Worm (Caenorhabditis elegans) whole organism, L4/young adult: ENCODE measurements around the gene F44E7.3.
"Not testable (repeated sequence)": the region's sequence is repeated elsewhere in the genome, so short reads cannot be mapped to it uniquely, and the experiment has no call there.

Source experiments
- W03F9.2 ChIP-seq: fragments of 150-350 bp; optimal IDR thresholded peaks from 2 replicates; lab custom pipeline; 2014; ENCODE audit warnings: missing biosample characterization, missing genetic modification characterization
- dao-5 ChIP-seq: sonication (generic microtip); optimal IDR thresholded peaks from 2 replicates; lab custom pipeline; 2016; ENCODE audit warnings: missing genotype, missing genetic modification characterization, moderate library complexity, missing compliant biosample characterization
- him-1 ChIP-seq: sonication (generic microtip); optimal IDR thresholded peaks from 2 replicates; lab custom pipeline; 2016; ENCODE audit warnings: missing genotype, missing genetic modification reagents, missing genetic modification characterization, missing compliant biosample characterization

Gene F44E7.3

ce11 chrV:5763787-5764186, 8.0 kb upstream of the F44E7.3 start, which contains the start of gene pgph-3:
TSS of gene pgph-3 (minus strand) at chrV:5763846.
- peak; percentile 25 for TF ChIP-seq W03F9.2 (tag; lab: Kevin White, UChicago)
- no peak for TF ChIP-seq dao-5 (tag; lab: Kevin White, UChicago)

ce11 chrV:5765081-5765480, 6.7 kb upstream of the F44E7.3 start, which contains the start of gene pgph-2:
TSS of gene pgph-2 (plus strand) at chrV:5765127.
- TF ChIP-seq dao-5 (tag; lab: Kevin White, UChicago) (no peak), him-1 (tag; lab: Kevin White, UChicago) (no peak), W03F9.2 (tag; lab: Kevin White, UChicago) (no peak)

ce11 chrV:5768292-5768695, 3.5 kb upstream of the F44E7.3 start:
- TF ChIP-seq him-1 (tag; lab: Kevin White, UChicago) (no peak), dao-5 (tag; lab: Kevin White, UChicago) (no peak), W03F9.2 (tag; lab: Kevin White, UChicago) (no peak)

DNA sequence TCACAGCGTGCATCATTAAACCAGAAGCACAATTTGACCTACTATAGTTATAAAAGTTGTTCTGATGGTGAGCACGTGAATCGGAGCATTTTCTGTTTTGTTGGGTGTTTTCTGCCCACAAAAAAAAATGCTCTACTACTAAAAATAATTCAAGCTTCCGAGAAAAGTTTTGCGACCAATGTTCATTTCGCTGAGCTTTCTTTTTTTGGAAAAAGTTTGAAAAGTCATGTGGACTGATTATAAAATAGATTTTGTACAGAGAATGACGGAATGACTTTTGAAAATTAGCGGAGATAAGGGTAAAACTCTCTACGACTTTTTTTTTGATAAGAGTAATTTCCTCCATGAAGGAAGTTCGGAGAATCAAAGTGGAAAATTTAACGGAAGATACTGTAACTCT, 2.2 kb upstream of the F44E7.3 start:
- TF ChIP-seq W03F9.2 (tag; lab: Kevin White, UChicago) (no peak), him-1 (tag; lab: Kevin White, UChicago) (no peak), dao-5 (tag; lab: Kevin White, UChicago) (no peak)

ce11 chrV:5769999-5770398, 1.7 kb upstream of the F44E7.3 start:
- TF ChIP-seq dao-5 (tag; lab: Kevin White, UChicago) = no peak
- no peak for TF ChIP-seq W03F9.2 (tag; lab: Kevin White, UChicago)
- no peak for TF ChIP-seq him-1 (tag; lab: Kevin White, UChicago)

- TF ChIP-seq dao-5 (tag; lab: Kevin White, UChicago) (no peak), W03F9.2 (tag; lab: Kevin White, UChicago) (no peak), him-1 (tag; lab: Kevin White, UChicago) (no peak)
Measured at ce11 chrV:5772503-5772902, 758 bp downstream of the F44E7.3 start.

DNA sequence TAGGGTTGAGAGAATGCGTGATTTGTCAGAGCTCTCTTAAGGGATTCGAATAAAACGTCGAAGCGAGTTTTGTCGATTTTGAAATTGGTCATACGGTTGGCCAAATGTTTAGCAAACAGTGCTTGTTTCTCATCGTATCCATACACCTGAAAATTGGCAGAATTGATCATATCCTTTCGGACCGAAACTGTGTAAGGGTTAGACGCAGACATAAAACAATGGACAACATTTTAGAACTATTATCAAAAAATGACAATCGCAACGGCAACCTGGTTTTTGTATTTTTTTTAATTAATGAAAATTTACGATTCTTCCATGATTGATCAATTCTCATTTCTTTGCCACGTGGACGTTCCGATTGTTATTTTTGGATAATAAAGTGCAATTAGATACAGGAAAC, 2.4 kb downstream of the F44E7.3 start:
- no peak for TF ChIP-seq W03F9.2 (tag; lab: Kevin White, UChicago)
- TF ChIP-seq dao-5 (tag; lab: Kevin White, UChicago) = no peak
- TF ChIP-seq him-1 (tag; lab: Kevin White, UChicago) = no peak

ce11 chrV:5776941-5777340, 5.2 kb downstream of the F44E7.3 start, which contains the start of gene F44E7.4:
TSS of gene F44E7.4 (minus strand) at chrV:5776953.
- not testable (repeated sequence) for TF ChIP-seq dao-5, W03F9.2, him-1 (tag; lab: Kevin White, UChicago)

DNA sequence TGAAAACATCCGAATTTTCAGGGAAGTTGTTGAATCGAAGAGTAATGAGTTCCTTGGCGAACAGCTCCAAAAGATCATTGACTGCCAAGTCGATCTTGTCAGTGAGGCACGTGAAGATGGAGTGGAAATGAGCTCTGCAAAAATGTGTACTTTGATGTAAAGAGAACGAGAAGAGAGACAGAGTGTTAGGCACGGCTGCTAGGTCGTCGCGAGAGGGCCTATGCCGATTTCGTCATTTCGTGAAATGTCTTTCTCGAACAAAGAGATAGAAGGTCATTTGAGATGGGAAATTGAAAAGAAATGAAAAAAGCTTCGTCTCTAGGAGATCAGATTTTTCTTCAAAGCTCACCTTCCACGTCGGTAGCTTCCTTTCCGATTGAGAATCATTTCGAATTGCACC, 8.2 kb downstream of the F44E7.3 start:
- no peak for TF ChIP-seq W03F9.2 (tag; lab: Kevin White, UChicago)
- no peak for TF ChIP-seq him-1 (tag; lab: Kevin White, UChicago)
- TF ChIP-seq dao-5 (tag; lab: Kevin White, UChicago) = no peak

DNA sequence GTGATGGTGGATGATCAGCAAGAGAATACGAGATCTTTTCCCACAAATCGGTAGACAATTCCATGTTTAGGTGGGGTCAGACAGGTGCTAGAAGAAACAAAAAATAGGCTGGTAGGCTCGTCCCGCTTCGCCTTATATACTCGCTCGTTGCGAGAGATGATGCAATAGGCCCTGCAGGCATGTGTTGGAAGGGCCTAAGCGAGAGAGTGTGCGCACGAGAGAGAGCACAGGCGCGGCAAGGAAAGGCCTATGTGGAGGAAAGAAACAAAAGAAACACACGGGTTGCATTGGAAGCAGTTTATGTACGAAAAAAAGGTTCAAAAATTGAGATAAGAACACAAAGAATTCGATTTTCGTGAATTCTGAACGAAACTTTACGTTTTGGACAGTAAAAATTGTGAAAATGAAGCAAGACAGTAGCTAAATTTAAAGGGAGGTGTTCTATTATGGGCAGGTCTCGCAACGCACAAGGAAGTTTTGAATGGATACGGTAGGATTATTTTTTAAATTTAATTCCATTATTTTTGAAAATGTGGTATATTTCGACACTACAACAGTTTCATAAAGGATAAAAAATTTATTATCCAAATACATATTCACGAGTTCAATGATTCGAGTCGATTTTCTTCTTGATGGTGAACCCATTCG, 9.1 kb downstream of the F44E7.3 start, which contains the start of gene F44E7.5:
Gene F44E7.5 (minus strand): TSS at position 210 of the 648 bp plus-strand sequence.
- TF ChIP-seq him-1 (tag; lab: Kevin White, UChicago) = no peak
- peak; percentile 50 for TF ChIP-seq W03F9.2 (tag; lab: Kevin White, UChicago)

DNA sequence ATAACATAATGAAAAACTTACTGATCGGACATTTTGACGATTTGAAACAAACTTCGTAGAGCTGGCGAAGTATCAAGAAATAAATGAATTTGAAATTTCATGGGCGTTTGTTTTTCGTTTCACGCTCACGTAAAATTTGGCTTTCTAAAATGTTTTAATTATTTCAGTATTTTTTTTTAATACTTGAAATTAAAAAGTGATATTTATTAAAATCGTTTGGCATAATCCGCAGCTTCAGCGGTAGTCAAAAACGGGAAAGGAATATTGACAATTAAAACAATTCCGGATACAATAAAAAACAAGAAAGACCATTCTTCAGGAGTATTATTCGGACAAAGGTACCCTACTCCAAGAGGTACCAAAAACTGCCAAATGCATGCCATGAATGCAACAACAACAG, 10.9 kb downstream of the F44E7.3 start, which contains the start of gene fbxa-183:
Gene fbxa-183 (minus strand): TSS at position 101 of the 400 bp plus-strand sequence.
- TF ChIP-seq him-1 (tag; lab: Kevin White, UChicago) = no peak
- TF ChIP-seq W03F9.2 (tag; lab: Kevin White, UChicago) = no peak
- no peak for TF ChIP-seq dao-5 (tag; lab: Kevin White, UChicago)

DNA sequence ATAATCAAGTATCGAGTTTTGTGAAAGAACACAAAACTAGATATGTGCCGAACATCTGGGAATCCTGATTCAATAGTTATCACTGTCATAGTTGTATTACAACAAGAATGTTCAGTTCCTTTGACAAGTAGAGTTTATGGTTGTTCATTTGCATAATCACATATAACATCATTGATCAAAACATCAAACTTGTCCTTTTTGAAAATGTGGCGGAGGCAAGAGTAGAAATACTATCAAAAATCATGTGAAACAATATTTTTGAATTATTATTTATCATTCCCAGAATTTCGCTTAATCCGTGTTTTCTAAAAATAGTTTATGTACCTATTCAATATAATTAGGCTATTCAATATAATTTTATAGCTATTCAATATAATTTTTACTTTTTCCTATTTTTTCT, 13.6 kb downstream of the F44E7.3 start, which contains the start of gene F44E7.7:
Gene F44E7.7 (minus strand): TSS at position 101 of the 400 bp plus-strand sequence.
- TF ChIP-seq W03F9.2 (tag; lab: Kevin White, UChicago) (no peak), dao-5 (tag; lab: Kevin White, UChicago) (no peak), him-1 (tag; lab: Kevin White, UChicago) (no peak)

DNA sequence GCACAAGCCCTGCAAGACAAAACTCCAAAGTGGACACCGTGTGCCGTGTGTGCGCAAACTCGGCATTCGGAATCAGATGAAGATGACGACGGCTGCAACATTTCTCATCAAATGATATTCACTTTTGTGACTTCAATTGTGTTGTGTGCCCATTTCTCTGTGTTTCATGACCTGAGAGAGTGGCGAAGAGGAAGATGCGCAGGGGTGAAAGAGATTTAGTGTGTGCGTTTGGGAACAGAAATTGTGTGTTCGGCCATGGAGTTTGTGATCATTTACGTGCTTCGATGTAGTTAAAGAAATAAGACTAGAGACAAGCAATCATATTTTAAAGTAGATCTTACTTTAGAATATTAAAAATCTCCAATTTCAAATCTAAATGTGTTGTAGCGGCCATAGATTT, 16.9 kb downstream of the F44E7.3 start:
- TF ChIP-seq W03F9.2 (tag; lab: Kevin White, UChicago) (no peak), him-1 (tag; lab: Kevin White, UChicago) (no peak), dao-5 (tag; lab: Kevin White, UChicago) (no peak)
